Worm (Caenorhabditis elegans): ENCODE results near the gene C01F1.6.

ce11 chrII:4299227-4299703, 11.3 kb upstream of the C01F1.6 start, which contains the start of gene sco-1:
- TF ChIP-seq unc-39 (tag; optimal IDR thresholded peaks at IDR 0.05) (no peak), ZK546.5 (tag; optimal IDR thresholded peaks at IDR 0.05) (peak; percentile 72), zag-1 (tag; optimal IDR thresholded peaks at IDR 0.05) (peak; percentile 56)

Measured in whole organism, L2 larva.